Worm (Caenorhabditis elegans) whole organism, early embryonic: ENCODE measurements around the gene dyf-4.
A peak's percentile ranks its signal among the peaks of the same experiment; 100 is the strongest.

Experiments used
- B0310.2 ChIP-seq: sonication (generic microtip); optimal IDR thresholded peaks from 2 replicates; lab custom pipeline; 2016; ENCODE audit warnings: mild to moderate bottlenecking, missing genetic modification characterization, missing compliant biosample characterization
- F13C5.2 ChIP-seq: sonication (generic microtip); optimal IDR thresholded peaks from 2 replicates; lab custom pipeline; 2017; ENCODE audit warnings: mild to moderate bottlenecking, missing genetic modification characterization, inconsistent platforms, missing compliant biosample characterization
- aly-1 ChIP-seq: sonication (generic microtip); optimal IDR thresholded peaks from 2 replicates; lab custom pipeline; 2016; ENCODE audit warnings: missing genetic modification characterization, missing compliant biosample characterization
- ama-1 ChIP-seq: fragments of 150-350 bp; optimal IDR thresholded peaks from 2 replicates; lab custom pipeline; 2014
- ceh-13 ChIP-seq: fragments of 200-800 bp; sonication (Bioruptor generic); optimal IDR thresholded peaks from 2 replicates; lab custom pipeline; 2018; ENCODE audit warnings: mild to moderate bottlenecking, missing genetic modification characterization, missing compliant biosample characterization
- ceh-36 ChIP-seq: sonication (generic microtip); optimal IDR thresholded peaks from 2 replicates; lab custom pipeline; 2016; ENCODE audit warnings: missing genetic modification characterization, inconsistent platforms, missing compliant biosample characterization
- ets-7 ChIP-seq: sonication (generic microtip); optimal IDR thresholded peaks from 2 replicates; lab custom pipeline; 2016; ENCODE audit warnings: missing genotype, missing genetic modification characterization, missing compliant biosample characterization
- flt-1 ChIP-seq: fragments of 200-800 bp; sonication (Bioruptor generic); IDR thresholded peaks from 2 replicates; pipeline ENCODE4 v1.3.6; 2022; ENCODE audit warnings: missing genetic modification characterization, missing compliant biosample characterization
- hmbx-1 ChIP-seq: sonication (generic microtip); optimal IDR thresholded peaks from 2 replicates; lab custom pipeline; 2016; ENCODE audit warnings: mild to moderate bottlenecking, missing genetic modification characterization, missing compliant biosample characterization
- hmg-4 ChIP-seq: fragments of 200-800 bp; sonication (Bioruptor generic); optimal IDR thresholded peaks from 2 replicates; lab custom pipeline; 2018; ENCODE audit warnings: mild to moderate bottlenecking, missing genetic modification characterization, missing compliant biosample characterization
- hnd-1 ChIP-seq: sonication (generic microtip); optimal IDR thresholded peaks from 2 replicates; lab custom pipeline; 2016; ENCODE audit warnings: missing genetic modification characterization, missing compliant biosample characterization
- pes-1 ChIP-seq: fragments of 200-800 bp; sonication (Bioruptor generic); IDR thresholded peaks from 2 replicates; pipeline ENCODE4 v1.3.6; 2022; ENCODE audit warnings: missing genetic modification reagents, missing genetic modification characterization, missing compliant biosample characterization
- scrt-1 ChIP-seq: fragments of 200-800 bp; sonication (Bioruptor generic); IDR thresholded peaks from 2 replicates; pipeline ENCODE4 v1.3.6; 2022; ENCODE audit warnings: missing genetic modification characterization, missing compliant biosample characterization
- sea-1 ChIP-seq: fragments of 200-800 bp; sonication (Bioruptor generic); conservative IDR thresholded peaks from 2 replicates; pipeline ENCODE4 v1.3.6; 2022; ENCODE audit warnings: missing genetic modification characterization, missing compliant biosample characterization
- tbx-11 ChIP-seq: fragments of 200-800 bp; sonication (Bioruptor generic); IDR thresholded peaks from 2 replicates; pipeline ENCODE4 v1.3.6; 2022; ENCODE audit warnings: missing genetic modification characterization, missing compliant biosample characterization
- tbx-37 ChIP-seq: fragments of 200-800 bp; sonication (Bioruptor generic); conservative IDR thresholded peaks from 2 replicates; pipeline ENCODE4 v1.3.6; 2022; ENCODE audit warnings: missing genetic modification reagents, missing genetic modification characterization, missing compliant biosample characterization
- tra-4 ChIP-seq: sonication (generic microtip); optimal IDR thresholded peaks from 2 replicates; lab custom pipeline; 2017; ENCODE audit warnings: missing genetic modification characterization, missing compliant biosample characterization

The dyf-4 gene

DNA sequence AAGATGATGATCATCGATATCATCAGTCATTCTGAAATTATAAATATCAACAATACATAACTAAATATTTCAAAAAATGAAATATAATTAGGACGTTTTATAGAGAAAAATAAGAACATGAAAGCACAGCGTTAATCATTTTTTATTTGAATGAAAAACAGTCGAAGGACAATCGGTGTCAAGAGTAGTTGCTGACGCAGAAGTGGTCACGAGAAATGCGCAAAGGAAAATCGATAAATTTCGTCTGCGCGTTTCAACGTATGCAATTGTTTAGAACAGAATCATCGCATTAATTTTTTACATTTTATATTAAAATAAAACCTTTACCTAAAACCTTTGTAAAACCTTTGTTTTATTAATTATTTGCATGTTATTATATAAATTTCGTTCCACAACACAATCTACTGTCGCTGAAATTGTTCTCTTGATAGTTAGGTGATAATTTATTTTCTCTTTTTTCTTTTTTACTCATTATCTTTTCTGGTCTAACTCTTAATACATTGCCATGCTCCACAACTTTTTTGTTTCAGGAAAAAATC lies 27.7 kb downstream of the dyf-4 start, which contains the start of the genes W04D2.4 and rbm-25:
W04D2.4 (minus strand) TSS at position 31 of the 539 bp plus-strand sequence.
rbm-25 (plus strand) TSS at position 489 of the 539 bp plus-strand sequence.
- TF ChIP-seq F13C5.2 (tag; lab: Kevin White, UChicago): peak; percentile 53
- TF ChIP-seq flt-1: no peak

DNA sequence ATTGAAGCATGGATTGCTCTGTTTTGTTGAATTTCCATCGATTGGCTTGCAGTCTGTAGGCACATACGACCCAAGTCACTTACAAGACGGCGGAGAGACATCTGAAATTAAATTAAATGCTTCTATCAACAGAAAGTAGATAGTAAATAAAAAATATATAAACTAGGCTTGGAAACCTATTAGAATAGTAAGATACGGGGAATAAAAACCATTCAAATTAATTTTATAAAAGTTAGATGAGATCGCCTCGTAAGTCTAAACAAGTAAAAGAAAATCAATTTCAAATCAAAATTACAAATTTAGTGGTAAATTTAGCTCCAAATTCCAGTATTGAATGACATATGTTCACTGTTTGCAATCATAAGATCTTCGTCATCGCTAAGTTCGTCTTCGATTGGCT lies 31.0 kb downstream of the dyf-4 start, which contains the start of gene mrps-11:
mrps-11 (minus strand) TSS at position 101 of the 400 bp plus-strand sequence.
- no peak for TF ChIP-seq aly-1
- no peak for TF ChIP-seq hmbx-1
- no peak for TF ChIP-seq pes-1 (GFP tag; lab: Robert Waterston, UW)
- no peak for TF ChIP-seq ama-1 (lab: Kevin White, UChicago)
- TF ChIP-seq hmg-4: no peak
- no peak for TF ChIP-seq tbx-37
- TF ChIP-seq sea-1 (GFP tag; lab: Robert Waterston, UW): no peak
- no peak for TF ChIP-seq F13C5.2 (tag; lab: Kevin White, UChicago)
- TF ChIP-seq ceh-36 (tag; lab: Kevin White, UChicago): no peak
- no peak for TF ChIP-seq ceh-13
- TF ChIP-seq hnd-1 (tag; lab: Kevin White, UChicago): no peak
- TF ChIP-seq B0310.2: no peak
- no peak for TF ChIP-seq tbx-11 (GFP tag; lab: Robert Waterston, UW)
- no peak for TF ChIP-seq tra-4 (tag; lab: Kevin White, UChicago)
- TF ChIP-seq flt-1: no peak
- no peak for TF ChIP-seq ets-7 (tag; lab: Kevin White, UChicago)
- no peak for TF ChIP-seq scrt-1 (GFP tag; lab: Robert Waterston, UW)

ce11 chrV:12491070-12491643 lies 34.4 kb downstream of the dyf-4 start:
- TF ChIP-seq flt-1 (no peak), tbx-37 (0 out of 2 replicates have a peak, but pooled peaks have one; percentile 9)

- TF ChIP-seq pes-1 (GFP tag; lab: Robert Waterston, UW) (no peak), scrt-1 (GFP tag; lab: Robert Waterston, UW) (no peak), tbx-11 (GFP tag; lab: Robert Waterston, UW) (no peak), tbx-37 (no peak)
Measured at ce11 chrV:12488002-12488401, 37.5 kb downstream of the dyf-4 start.

DNA sequence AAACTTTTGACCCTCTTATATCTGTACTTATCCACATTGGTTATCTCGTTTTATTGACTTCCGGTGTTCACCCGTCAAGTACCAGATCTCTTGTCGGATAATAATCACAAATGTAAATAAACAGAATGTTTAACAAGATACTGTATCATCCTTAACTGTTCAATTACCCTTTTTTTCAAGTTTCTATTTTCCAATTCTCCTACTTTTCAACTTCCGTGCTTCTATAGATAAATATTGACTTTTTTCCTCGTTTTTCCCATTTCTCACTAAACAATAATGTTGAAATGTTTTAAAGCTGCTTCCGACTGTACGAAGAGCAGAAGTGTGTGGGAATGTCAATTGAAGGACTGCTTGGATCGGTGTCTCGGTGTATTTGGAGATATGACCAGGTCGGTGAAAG lies 38.6 kb downstream of the dyf-4 start, which contains the start of gene inx-11:
inx-11 (plus strand) TSS at position 301 of the 400 bp plus-strand sequence.
- TF ChIP-seq B0310.2 (no peak), F13C5.2 (tag; lab: Kevin White, UChicago) (no peak), tbx-37 (no peak), tra-4 (tag; lab: Kevin White, UChicago) (no peak), scrt-1 (GFP tag; lab: Robert Waterston, UW) (no peak)

DNA sequence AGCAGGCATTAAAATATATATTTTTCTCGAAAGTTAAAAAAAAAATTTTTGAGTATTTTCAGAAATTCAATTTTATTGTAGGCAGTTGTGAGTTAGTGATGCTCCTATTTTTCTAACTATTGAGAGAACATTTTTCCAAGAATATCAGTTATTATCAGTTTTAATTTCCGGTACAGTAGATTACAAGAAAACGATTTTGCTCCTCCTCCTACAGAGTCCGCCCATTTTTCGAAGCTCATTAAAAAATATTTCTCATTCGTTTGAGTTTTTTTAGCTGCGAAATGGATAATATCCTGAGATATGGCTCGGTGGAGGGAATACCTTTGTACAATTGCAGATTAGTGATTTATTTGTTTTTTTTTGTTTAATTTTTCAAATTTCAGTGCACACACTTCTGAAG lies 41.0 kb downstream of the dyf-4 start, which contains the start of gene srt-39:
srt-39 (plus strand) TSS at position 301 of the 400 bp plus-strand sequence.
- TF ChIP-seq hmg-4 (no peak), pes-1 (GFP tag; lab: Robert Waterston, UW) (no peak), sea-1 (GFP tag; lab: Robert Waterston, UW) (no peak), tbx-11 (GFP tag; lab: Robert Waterston, UW) (no peak), hnd-1 (tag; lab: Kevin White, UChicago) (no peak), scrt-1 (GFP tag; lab: Robert Waterston, UW) (no peak), B0310.2 (no peak), flt-1 (no peak), aly-1 (no peak), ama-1 (lab: Kevin White, UChicago) (no peak), tbx-37 (no peak), hmbx-1 (no peak), tra-4 (tag; lab: Kevin White, UChicago) (no peak), F13C5.2 (tag; lab: Kevin White, UChicago) (no peak), ets-7 (tag; lab: Kevin White, UChicago) (no peak), ceh-36 (tag; lab: Kevin White, UChicago) (no peak)

- no peak for TF ChIP-seq F13C5.2 (tag; lab: Kevin White, UChicago)
- no peak for TF ChIP-seq tbx-37
- no peak for TF ChIP-seq sea-1 (GFP tag; lab: Robert Waterston, UW)
- TF ChIP-seq ceh-36 (tag; lab: Kevin White, UChicago): no peak
- no peak for TF ChIP-seq aly-1
- TF ChIP-seq B0310.2: no peak
- no peak for TF ChIP-seq hmbx-1
- no peak for TF ChIP-seq ama-1 (lab: Kevin White, UChicago)
- TF ChIP-seq tbx-11 (GFP tag; lab: Robert Waterston, UW): no peak
- TF ChIP-seq pes-1 (GFP tag; lab: Robert Waterston, UW): no peak
- TF ChIP-seq ets-7 (tag; lab: Kevin White, UChicago): no peak
- TF ChIP-seq flt-1: no peak
- TF ChIP-seq ceh-13: no peak
- no peak for TF ChIP-seq hmg-4
- no peak for TF ChIP-seq tra-4 (tag; lab: Kevin White, UChicago)
- TF ChIP-seq scrt-1 (GFP tag; lab: Robert Waterston, UW): no peak
- no peak for TF ChIP-seq hnd-1 (tag; lab: Kevin White, UChicago)
Measured at ce11 chrV:12478990-12479389, 46.5 kb downstream of the dyf-4 start.

DNA sequence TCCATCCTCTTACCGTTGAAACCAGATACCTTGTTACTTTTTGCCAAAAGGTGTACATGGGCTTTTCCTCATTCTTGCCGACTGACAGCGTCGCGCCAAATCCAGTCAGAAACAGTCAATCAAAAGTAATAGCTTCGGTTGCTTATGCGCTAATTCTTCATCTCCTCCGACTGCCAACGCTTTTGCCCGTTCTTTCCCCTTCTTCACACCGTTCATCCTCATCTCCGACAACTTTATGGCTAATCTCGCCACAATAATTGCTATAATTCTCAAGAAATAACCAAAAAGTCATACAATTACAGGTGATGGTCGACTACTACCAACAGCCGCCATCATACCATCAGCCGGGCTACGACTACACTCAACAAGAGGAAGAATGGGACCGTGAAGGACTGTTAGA lies 47.4 kb downstream of the dyf-4 start, which contains the start of gene atn-1:
atn-1 (plus strand) TSS at position 301 of the 400 bp plus-strand sequence.
- TF ChIP-seq ceh-13 (no peak), ama-1 (lab: Kevin White, UChicago) (no peak), F13C5.2 (tag; lab: Kevin White, UChicago) (no peak), hnd-1 (tag; lab: Kevin White, UChicago) (no peak), tra-4 (tag; lab: Kevin White, UChicago) (no peak)
